ENCODE assay signal across 6 fruit fly cellular contexts in the genomic region with DNA sequence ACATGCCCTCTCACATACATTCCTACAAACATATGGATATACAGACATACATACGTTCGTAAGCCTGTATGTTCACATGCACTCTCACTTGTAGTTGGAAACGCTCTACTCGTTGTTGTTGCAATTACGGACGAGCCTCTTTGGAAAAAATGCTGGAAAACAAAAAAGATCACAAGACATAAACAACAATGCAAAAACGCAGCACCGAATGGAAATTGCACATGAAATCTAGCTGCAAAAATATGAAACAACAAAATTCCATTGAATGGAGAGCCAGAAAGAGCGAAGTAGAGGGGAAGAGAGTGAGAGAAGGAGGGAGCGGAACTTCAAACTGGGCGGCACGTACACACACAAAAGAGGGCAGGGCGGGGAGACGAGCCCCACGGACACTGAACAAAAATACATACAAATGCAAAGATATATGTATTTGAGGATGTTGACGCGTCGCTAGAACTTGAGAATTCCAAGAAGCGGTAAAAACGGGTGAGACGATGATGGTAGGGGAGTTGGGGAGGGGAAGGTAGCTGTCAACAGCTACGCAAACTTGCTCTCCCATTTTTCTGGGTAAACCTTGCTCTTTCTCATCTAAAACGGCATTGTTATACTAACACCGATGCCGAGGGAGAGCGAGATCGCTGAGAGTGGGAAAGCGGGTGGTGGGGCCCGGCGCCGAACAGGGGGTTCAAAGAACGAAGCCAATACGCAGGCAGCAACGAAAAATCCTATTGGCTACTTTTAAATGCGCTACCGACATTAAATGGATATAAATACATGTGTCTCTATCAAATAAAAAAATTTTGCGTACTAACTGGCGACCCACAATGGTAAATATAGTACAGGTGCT.
TF ChIP-seq lines count a peak whose summit lies in the region.

No protein-coding gene starts in this region.

- TF ChIP-seq CTCF in whole organism, embryonic (GFP tag; optimal IDR thresholded peaks at IDR 0.05; lab: Kevin White, UChicago) = no peak

TF ChIP-seq in whole organism, 6 proteins besides CTCF, POLR2A, EP300 and RAD21:
- peak; percentile 86 for TF ChIP-seq Dll (optimal IDR thresholded peaks at IDR 0.05; lab: Kevin White, UChicago)
- TF ChIP-seq EcR (GFP tag; optimal IDR thresholded peaks at IDR 0.05; lab: Kevin White, UChicago) = peak; percentile 69 to 86
- no peak for TF ChIP-seq pan (optimal IDR thresholded peaks at IDR 0.05; lab: Kevin White, UChicago)
TF ChIP-seq in whole organism: peak in this region for 2.

TF ChIP-seq in whole organism, adult, 20 proteins besides CTCF, POLR2A, EP300 and RAD21:
- TF ChIP-seq Clk (GFP tag; optimal IDR thresholded peaks at IDR 0.05; lab: Kevin White, UChicago) (peak; percentile 38), Hr96 (GFP tag; optimal IDR thresholded peaks at IDR 0.05; lab: Kevin White, UChicago) (peak; percentile 72), kay (GFP tag; lab: Kevin White, UChicago; ENCODE audit: borderline replicate concordance) (peak; percentile 76), CG33017 (tag; optimal IDR thresholded peaks at IDR 0.05; lab: Kevin White, UChicago) (no peak), Mnt (GFP tag; optimal IDR thresholded peaks at IDR 0.05; lab: Kevin White, UChicago) (peak; percentile 65), CG5204 (GFP tag; optimal IDR thresholded peaks at IDR 0.05; lab: Kevin White, UChicago) (peak; percentile 30), toe (GFP tag; optimal IDR thresholded peaks at IDR 0.05; lab: Kevin White, UChicago) (peak; percentile 40), cnc (optimal IDR thresholded peaks at IDR 0.05; lab: Kevin White, UChicago) (no peak), CG14711 (tag; optimal IDR thresholded peaks at IDR 0.05; lab: Kevin White, UChicago) (no peak), Crg-1 (GFP tag; optimal IDR thresholded peaks at IDR 0.05; lab: Kevin White, UChicago) (no peak), pad (GFP tag; optimal IDR thresholded peaks at IDR 0.05; lab: Kevin White, UChicago) (peak; percentile 100), ovo (GFP tag; optimal IDR thresholded peaks at IDR 0.05; lab: Kevin White, UChicago) (peak; percentile 99), tj (GFP tag; optimal IDR thresholded peaks at IDR 0.05; lab: Kevin White, UChicago) (peak; percentile 53), cic (GFP tag; optimal IDR thresholded peaks at IDR 0.05; lab: Kevin White, UChicago) (peak; percentile 84), CG12768 (GFP tag; optimal IDR thresholded peaks at IDR 0.05; lab: Kevin White, UChicago) (peak; percentile 82)

TF ChIP-seq in whole organism, embryonic, 481 proteins besides CTCF, POLR2A, EP300 and RAD21 (continues in another document):
- no peak for TF ChIP-seq br (optimal IDR thresholded peaks at IDR 0.05; lab: Kevin White, UChicago)
- TF ChIP-seq Chrac-16 (GFP tag; optimal IDR thresholded peaks at IDR 0.05; lab: Kevin White, UChicago) = no peak
- TF ChIP-seq CG17359 (tag; optimal IDR thresholded peaks at IDR 0.05; lab: Kevin White, UChicago) = peak; percentile 42
- TF ChIP-seq CG6689 (GFP tag; IDR thresholded peaks at IDR 0.05; lab: Robert Waterston, UW) = peak; percentile 54
- TF ChIP-seq CG32767 (GFP tag; IDR thresholded peaks at IDR 0.05; lab: Robert Waterston, UW) = peak; percentile 46; the same call in 1 of the 2 replicates
- TF ChIP-seq CG11093 (GFP tag; IDR thresholded peaks at IDR 0.05; lab: Robert Waterston, UW) = peak; percentile 21; the same call in 1 of the 3 replicates
- peak; percentile 22; the same call in 1 of the 3 replicates for TF ChIP-seq croc (GFP tag; conservative IDR thresholded peaks at IDR 0.05; lab: Robert Waterston, UW)
- peak; percentile 51 for TF ChIP-seq sisA (GFP tag; IDR thresholded peaks at IDR 0.05; lab: Robert Waterston, UW)
- TF ChIP-seq ftz-f1 (GFP tag; optimal IDR thresholded peaks at IDR 0.05; lab: Kevin White, UChicago) = peak; percentile 93
- TF ChIP-seq Rfx (GFP tag; IDR thresholded peaks at IDR 0.05; lab: Robert Waterston, UW) = no peak; the same call in none of the 2 replicates
- TF ChIP-seq rib (GFP tag; IDR thresholded peaks at IDR 0.05; lab: Robert Waterston, UW) = peak; percentile 78; the same call in 1 of the 2 replicates
- TF ChIP-seq pzg (GFP tag; optimal IDR thresholded peaks at IDR 0.05; lab: Kevin White, UChicago) = peak; percentile 4
- TF ChIP-seq dmrt11E (tag; optimal IDR thresholded peaks at IDR 0.05; lab: Kevin White, UChicago) = peak; percentile 12
- no peak for TF ChIP-seq CG17912 (GFP tag; optimal IDR thresholded peaks at IDR 0.05; lab: Kevin White, UChicago)
- no peak for TF ChIP-seq CG18262 (tag; optimal IDR thresholded peaks at IDR 0.05; lab: Kevin White, UChicago)

TF ChIP-seq in whole organism, prepupa, 60 proteins besides CTCF, POLR2A, EP300 and RAD21 (continues in another document):
- peak; percentile 82 for TF ChIP-seq svp (GFP tag; lab: Kevin White, UChicago)
- peak; percentile 65 for TF ChIP-seq CG32006 (GFP tag; optimal IDR thresholded peaks at IDR 0.05; lab: Kevin White, UChicago)
- peak; percentile 30 for TF ChIP-seq CG10669 (GFP tag; optimal IDR thresholded peaks at IDR 0.05; lab: Kevin White, UChicago)
- TF ChIP-seq fd59A (GFP tag; optimal IDR thresholded peaks at IDR 0.05; lab: Kevin White, UChicago) = peak; percentile 31
- peak; percentile 35 for TF ChIP-seq pdm3 (GFP tag; optimal IDR thresholded peaks at IDR 0.05; lab: Kevin White, UChicago)
- peak; percentile 48 for TF ChIP-seq OdsH (GFP tag; optimal IDR thresholded peaks at IDR 0.05; lab: Kevin White, UChicago)
- no peak; the same call in none of the 2 replicates for TF ChIP-seq CG15336 (GFP tag; IDR thresholded peaks at IDR 0.05; lab: Robert Waterston, UW)
- TF ChIP-seq Hr4 (GFP tag; optimal IDR thresholded peaks at IDR 0.05; lab: Kevin White, UChicago) = peak; percentile 11
- peak; percentile 91 for TF ChIP-seq fkh (GFP tag; optimal IDR thresholded peaks at IDR 0.05; lab: Kevin White, UChicago)
- peak; percentile 29 for TF ChIP-seq Hr39 (GFP tag; optimal IDR thresholded peaks at IDR 0.05; lab: Kevin White, UChicago)
- TF ChIP-seq Lpt (GFP tag; optimal IDR thresholded peaks at IDR 0.05; lab: Kevin White, UChicago) = peak; percentile 39
- no peak for TF ChIP-seq spab (GFP tag; optimal IDR thresholded peaks at IDR 0.05; lab: Kevin White, UChicago)
- peak; percentile 69 for TF ChIP-seq Blimp-1 (GFP tag; optimal IDR thresholded peaks at IDR 0.05; lab: Kevin White, UChicago)
- TF ChIP-seq CG3032 (tag; optimal IDR thresholded peaks at IDR 0.05; lab: Kevin White, UChicago) = peak; percentile 54
- TF ChIP-seq achi (GFP tag; optimal IDR thresholded peaks at IDR 0.05; lab: Kevin White, UChicago) = peak; percentile 31
- TF ChIP-seq Gug (GFP tag; IDR thresholded peaks at IDR 0.05; lab: Robert Waterston, UW) = no peak
- peak; percentile 26 for TF ChIP-seq Eip78C (GFP tag; lab: Kevin White, UChicago)

TF ChIP-seq in whole organism, pupa, 21 proteins besides CTCF, POLR2A, EP300 and RAD21 (continues in another document):
- TF ChIP-seq Pif1A (GFP tag; optimal IDR thresholded peaks at IDR 0.05; lab: Kevin White, UChicago) (no peak), CG10348 (GFP tag; IDR thresholded peaks at IDR 0.05; lab: Robert Waterston, UW) (no peak), CG14655 (GFP tag; optimal IDR thresholded peaks at IDR 0.05; lab: Kevin White, UChicago) (peak; percentile 51), CG9948 (tag; optimal IDR thresholded peaks at IDR 0.05; lab: Kevin White, UChicago) (peak; percentile 69), EcR (GFP tag; optimal IDR thresholded peaks at IDR 0.05; lab: Kevin White, UChicago) (peak; percentile 89), fd96Ca (GFP tag; IDR thresholded peaks at IDR 0.05; lab: Robert Waterston, UW) (peak; percentile 54), rn (GFP tag; IDR thresholded peaks at IDR 0.05; lab: Robert Waterston, UW) (no peak), Pif1B (GFP tag; optimal IDR thresholded peaks at IDR 0.05; lab: Kevin White, UChicago) (peak; percentile 6), CG12605 (GFP tag; IDR thresholded peaks at IDR 0.05; lab: Robert Waterston, UW) (peak; percentile 50; the same call in 1 of the 2 replicates), Snoo (tag; optimal IDR thresholded peaks at IDR 0.05; lab: Kevin White, UChicago) (no peak), CG4496 (GFP tag; IDR thresholded peaks at IDR 0.05; lab: Robert Waterston, UW) (peak; percentile 56; the same call in 2 of the 3 replicates), CG15710 (tag; optimal IDR thresholded peaks at IDR 0.05; lab: Kevin White, UChicago) (peak; percentile 55), CG17806 (tag; optimal IDR thresholded peaks at IDR 0.05; lab: Kevin White, UChicago) (peak; percentile 36), Ets98B (GFP tag; IDR thresholded peaks at IDR 0.05; lab: Robert Waterston, UW) (peak; percentile 70), CG32121 (GFP tag; IDR thresholded peaks at IDR 0.05; lab: Robert Waterston, UW) (peak; percentile 62; the same call in 1 of the 2 replicates), CG34367 (tag; optimal IDR thresholded peaks at IDR 0.05; lab: Kevin White, UChicago) (peak; percentile 54), CG8159 (tag; optimal IDR thresholded peaks at IDR 0.05; lab: Kevin White, UChicago) (peak; percentile 70)

TF ChIP-seq in whole organism, wandering third instar larva, 38 proteins besides CTCF, POLR2A, EP300 and RAD21 (continues in another document):
- TF ChIP-seq h (GFP tag; optimal IDR thresholded peaks at IDR 0.05; lab: Kevin White, UChicago) (peak; percentile 70), CG9705 (GFP tag; optimal IDR thresholded peaks at IDR 0.05; lab: Kevin White, UChicago) (no peak), Rel (GFP tag; optimal IDR thresholded peaks at IDR 0.05; lab: Kevin White, UChicago) (peak; percentile 57), Rel (tag; optimal IDR thresholded peaks at IDR 0.05; lab: Kevin White, UChicago) (peak; percentile 73), brk (GFP tag; optimal IDR thresholded peaks at IDR 0.05; lab: Kevin White, UChicago) (peak; percentile 58), Vsx2 (GFP tag; optimal IDR thresholded peaks at IDR 0.05; lab: Kevin White, UChicago; ENCODE audit: partially characterized antibody) (no peak), fru (GFP tag; optimal IDR thresholded peaks at IDR 0.05; lab: Kevin White, UChicago) (peak; percentile 14), br (GFP tag; optimal IDR thresholded peaks at IDR 0.05; lab: Kevin White, UChicago) (peak; percentile 24), Abd-B (GFP tag; optimal IDR thresholded peaks at IDR 0.05; lab: Kevin White, UChicago) (no peak), dmrt93B (GFP tag; optimal IDR thresholded peaks at IDR 0.05; lab: Kevin White, UChicago) (peak; percentile 36), foxo (GFP tag; optimal IDR thresholded peaks at IDR 0.05; lab: Kevin White, UChicago) (no peak), lola (GFP tag; optimal IDR thresholded peaks at IDR 0.05; lab: Kevin White, UChicago) (no peak), Myc (optimal IDR thresholded peaks at IDR 0.05; lab: Kevin White, UChicago) (no peak), OdsH (GFP tag; optimal IDR thresholded peaks at IDR 0.05; lab: Kevin White, UChicago) (no peak), Jra (GFP tag; optimal IDR thresholded peaks at IDR 0.05; lab: Kevin White, UChicago) (peak; percentile 31), tai (GFP tag; optimal IDR thresholded peaks at IDR 0.05; lab: Kevin White, UChicago) (peak; percentile 69), usp (GFP tag; optimal IDR thresholded peaks at IDR 0.05; lab: Kevin White, UChicago) (no peak), ey (GFP tag; optimal IDR thresholded peaks at IDR 0.05; lab: Kevin White, UChicago) (no peak), psq (GFP tag; optimal IDR thresholded peaks at IDR 0.05; lab: Kevin White, UChicago) (peak; percentile 36), jim (GFP tag; optimal IDR thresholded peaks at IDR 0.05; lab: Kevin White, UChicago) (no peak)
